Worm (Caenorhabditis elegans): ENCODE results near the gene nep-20.

nep-20 gene

DNA sequence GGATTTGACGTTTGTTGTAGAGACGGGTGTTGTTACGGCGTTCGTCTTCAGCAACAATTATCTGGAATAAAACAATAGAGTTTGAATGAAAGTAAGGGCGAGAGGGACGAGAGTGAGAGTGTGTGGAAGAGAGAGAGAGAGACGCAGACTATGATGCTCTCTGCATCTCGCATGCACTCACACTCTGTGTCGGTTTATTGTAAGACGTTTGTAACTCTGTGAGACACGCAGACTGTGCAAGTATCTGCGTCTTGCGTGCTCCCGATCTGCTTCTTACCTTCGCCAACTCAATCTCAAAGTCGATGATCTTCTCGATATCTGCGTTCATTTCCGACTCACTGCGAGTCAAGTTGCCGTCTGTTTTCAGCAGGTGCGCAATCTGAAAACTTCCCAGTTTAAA lies 27.6 kb upstream of the nep-20 start:
- no peak for TF ChIP-seq ref-2 (tag; optimal IDR thresholded peaks at IDR 0.05)
- no peak for TF ChIP-seq syd-9 (tag; optimal IDR thresholded peaks at IDR 0.05)
- TF ChIP-seq pha-2 (tag; optimal IDR thresholded peaks at IDR 0.05), result no peak
- TF ChIP-seq pqm-1 (tag; optimal IDR thresholded peaks at IDR 0.05), result no peak
- TF ChIP-seq dve-1 (tag; optimal IDR thresholded peaks at IDR 0.05), result no peak
- no peak for TF ChIP-seq eyg-1 (tag; optimal IDR thresholded peaks at IDR 0.05)
- TF ChIP-seq unc-55 (GFP tag; optimal IDR thresholded peaks at IDR 0.05), result no peak
- TF ChIP-seq ceh-34 (tag; optimal IDR thresholded peaks at IDR 0.05), result no peak
- TF ChIP-seq fkh-10 (GFP tag; optimal IDR thresholded peaks at IDR 0.05), result no peak
- no peak for TF ChIP-seq ceh-45 (GFP tag; IDR thresholded peaks at IDR 0.05)
- no peak for TF ChIP-seq sox-2 (GFP tag; IDR thresholded peaks at IDR 0.05)
- no peak for TF ChIP-seq ceh-22 (tag; optimal IDR thresholded peaks at IDR 0.05)
- no peak for TF ChIP-seq che-1 (tag; optimal IDR thresholded peaks at IDR 0.05)
- TF ChIP-seq mec-3 (tag; optimal IDR thresholded peaks at IDR 0.05; ENCODE audit: borderline replicate concordance), result no peak

DNA sequence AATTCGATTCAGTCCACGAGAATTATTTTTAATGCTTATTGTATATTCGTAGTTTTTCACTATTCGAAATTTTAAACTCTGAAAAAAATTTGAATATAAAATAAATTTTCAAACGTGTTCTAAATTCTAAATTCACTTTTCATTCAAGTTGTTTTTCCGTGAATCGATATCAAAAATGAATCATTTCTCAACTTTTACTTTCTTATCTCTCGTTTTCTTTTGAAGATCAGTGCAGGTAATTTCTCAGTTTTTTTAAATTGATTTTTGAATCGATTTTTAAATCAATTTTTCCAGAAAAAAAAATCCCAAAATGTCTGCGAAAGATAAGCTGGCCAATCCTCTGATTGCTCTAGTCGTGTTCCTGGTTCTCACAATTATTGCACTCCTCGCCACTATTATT lies 21.1 kb upstream of the nep-20 start, which contains the start of gene nep-6:
TSS of gene nep-6 (plus strand) at position 301 of the 400 bp plus-strand sequence.
- TF ChIP-seq lim-6 (tag; optimal IDR thresholded peaks at IDR 0.05), result no peak
- no peak for TF ChIP-seq hlh-30 (tag; optimal IDR thresholded peaks at IDR 0.05; ENCODE audit: insufficient read depth)

DNA sequence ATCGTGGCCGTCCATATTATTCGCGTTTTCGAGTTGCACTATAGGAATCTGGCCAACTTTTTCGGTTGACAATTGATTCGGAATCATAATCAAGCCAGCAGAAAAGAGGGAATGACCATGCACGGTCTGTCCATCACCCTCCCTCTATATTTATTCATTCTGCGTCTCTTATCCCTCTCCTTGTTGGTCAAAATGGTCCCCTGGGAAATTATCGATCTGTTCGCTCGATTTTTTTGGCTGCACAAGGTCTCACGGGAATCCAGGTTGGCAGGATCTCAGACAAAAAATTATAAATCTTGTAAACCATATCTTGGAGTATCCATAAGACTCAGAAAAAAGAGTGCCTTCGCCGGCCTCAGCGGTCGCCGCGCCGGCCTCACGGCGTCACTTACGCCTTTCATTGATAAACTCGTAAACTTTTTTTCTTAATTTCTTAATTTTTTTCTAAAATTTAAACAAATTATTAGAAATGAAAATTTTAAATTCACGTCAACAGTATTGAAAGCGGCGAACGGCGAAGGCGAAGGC lies 19.1 kb upstream of the nep-20 start, which contains the start of the genes F18A12.7 and F18A12.2:
TSS of gene F18A12.7 (minus strand) at position 101 of the 528 bp plus-strand sequence.
TSS of gene F18A12.2 (plus strand) at position 478 of the 528 bp plus-strand sequence.
- TF ChIP-seq elt-4 (tag; optimal IDR thresholded peaks at IDR 0.05) (no peak), nhr-232 (tag; optimal IDR thresholded peaks at IDR 0.05) (no peak), ceh-24 (tag; optimal IDR thresholded peaks at IDR 0.05) (no peak), ceh-22 (tag; optimal IDR thresholded peaks at IDR 0.05) (no peak), ceh-30 (tag; optimal IDR thresholded peaks at IDR 0.05) (no peak), hlh-8 (tag; optimal IDR thresholded peaks at IDR 0.05) (no peak), ceh-14 (tag; optimal IDR thresholded peaks at IDR 0.05) (no peak)

DNA sequence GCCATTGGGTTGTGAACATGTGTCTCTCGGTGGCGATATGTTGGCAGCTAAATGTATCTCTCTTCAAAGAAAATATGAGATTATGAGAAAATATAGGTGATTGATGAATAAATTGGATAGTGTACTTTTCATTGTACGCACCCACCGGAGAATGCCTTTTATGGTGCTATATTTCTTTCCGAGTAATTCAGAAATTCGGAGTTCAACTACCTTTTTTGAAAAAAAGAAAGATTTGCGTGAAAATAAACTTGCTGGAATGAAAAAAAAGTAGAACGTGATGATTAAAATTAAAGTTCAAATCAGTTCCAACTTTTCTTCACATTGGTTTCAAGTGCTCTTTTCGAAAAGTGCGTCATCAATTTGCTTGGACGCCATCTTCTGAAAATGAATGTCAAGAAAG lies 8.2 kb upstream of the nep-20 start, which contains the start of gene nep-8:
TSS of gene nep-8 (plus strand) at position 301 of the 400 bp plus-strand sequence.
- TF ChIP-seq ceh-30 (tag; optimal IDR thresholded peaks at IDR 0.05) (no peak), ref-2 (tag; optimal IDR thresholded peaks at IDR 0.05) (no peak), nhr-11 (tag; optimal IDR thresholded peaks at IDR 0.05) (no peak), ceh-45 (GFP tag; IDR thresholded peaks at IDR 0.05) (no peak), pag-3 (tag; optimal IDR thresholded peaks at IDR 0.05; ENCODE audit: borderline replicate concordance) (no peak), nfya-1 (tag; optimal IDR thresholded peaks at IDR 0.05) (no peak), ceh-14 (tag; optimal IDR thresholded peaks at IDR 0.05) (no peak), hlh-8 (tag; optimal IDR thresholded peaks at IDR 0.05) (no peak), sox-4 (tag; optimal IDR thresholded peaks at IDR 0.05) (no peak), C08G9.2 (tag; optimal IDR thresholded peaks at IDR 0.05) (no peak), sox-2 (GFP tag; IDR thresholded peaks at IDR 0.05) (no peak), fkh-10 (GFP tag; optimal IDR thresholded peaks at IDR 0.05) (no peak), unc-3 (GFP tag; conservative IDR thresholded peaks at IDR 0.05) (no peak), unc-3 (tag; optimal IDR thresholded peaks at IDR 0.05) (no peak), madf-2 (tag; optimal IDR thresholded peaks at IDR 0.05) (no peak), dmd-4 (tag; optimal IDR thresholded peaks at IDR 0.05; ENCODE audit: borderline replicate concordance) (no peak), rnt-1 (tag; optimal IDR thresholded peaks at IDR 0.05) (no peak), ceh-2 (tag; optimal IDR thresholded peaks at IDR 0.05) (no peak)

DNA sequence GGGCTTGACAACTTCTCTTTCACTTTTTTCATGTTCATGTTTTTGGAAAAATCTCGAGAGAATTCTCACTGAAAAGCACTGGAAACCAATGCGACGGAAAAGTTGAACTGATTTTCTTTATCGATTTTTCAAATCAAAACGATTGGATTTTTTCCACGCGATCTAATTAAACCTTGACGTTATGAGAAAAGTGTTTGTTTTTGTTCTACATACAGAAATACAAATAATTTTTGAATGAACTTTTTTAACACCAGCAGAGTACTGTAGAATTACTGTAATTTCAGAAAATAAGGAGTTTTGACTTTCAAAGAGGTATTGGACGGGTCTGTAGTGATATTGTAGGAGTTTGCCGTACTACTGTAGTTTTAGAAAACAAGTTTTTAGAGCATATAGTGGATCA lies 7.5 kb upstream of the nep-20 start, which contains the start of gene nep-10:
TSS of gene nep-10 (minus strand) at position 101 of the 400 bp plus-strand sequence.
- TF ChIP-seq ceh-24 (tag; optimal IDR thresholded peaks at IDR 0.05) (no peak), ceh-45 (GFP tag; IDR thresholded peaks at IDR 0.05) (no peak), odd-2 (tag; optimal IDR thresholded peaks at IDR 0.05) (no peak), zip-5 (tag; optimal IDR thresholded peaks at IDR 0.05) (no peak), nhr-232 (tag; optimal IDR thresholded peaks at IDR 0.05) (no peak), ztf-16 (tag; optimal IDR thresholded peaks at IDR 0.05) (no peak), hlh-8 (tag; optimal IDR thresholded peaks at IDR 0.05) (no peak), ets-4 (tag; optimal IDR thresholded peaks at IDR 0.05) (no peak), ceh-19 (GFP tag; optimal IDR thresholded peaks at IDR 0.05) (no peak), lin-11 (tag; optimal IDR thresholded peaks at IDR 0.05) (no peak), ceh-9 (tag; optimal IDR thresholded peaks at IDR 0.05) (no peak), pat-9 (tag; optimal IDR thresholded peaks at IDR 0.05) (no peak), K09A11.1 (tag; optimal IDR thresholded peaks at IDR 0.05; ENCODE audit: insufficient read depth) (no peak)
